Worm (Caenorhabditis elegans): Measurements from ENCODE around the gene msp-76.

DNA sequence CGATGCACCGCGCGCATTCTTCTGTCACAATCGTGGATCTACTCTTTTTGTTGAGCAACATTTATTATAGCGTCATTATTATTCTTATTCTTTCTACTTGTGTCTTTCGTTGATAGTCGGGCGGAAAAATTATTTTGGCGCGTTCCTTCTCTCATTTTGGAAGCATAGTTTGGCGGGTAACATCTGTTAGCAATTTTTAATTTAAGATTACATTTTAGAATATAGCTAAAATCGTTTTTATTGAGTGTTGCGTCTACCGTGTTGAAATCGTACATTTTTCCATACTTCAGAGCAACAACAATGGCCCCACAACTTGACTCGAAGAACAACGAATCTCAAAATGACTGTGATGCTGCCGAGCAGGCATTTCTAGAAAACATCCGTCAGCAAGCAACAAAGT is 1.8 kb downstream of the msp-76 start, which contains the start of gene sdz-36:
- TF ChIP-seq ceh-82 (tag; optimal IDR thresholded peaks at IDR 0.05) (no peak), sox-4 (tag; optimal IDR thresholded peaks at IDR 0.05) (no peak), lin-15B (tag; optimal IDR thresholded peaks at IDR 0.05) (no peak), ceh-88 (GFP tag; IDR thresholded peaks at IDR 0.05) (no peak), ceh-8 (GFP tag; optimal IDR thresholded peaks at IDR 0.05) (no peak)
